Worm (Caenorhabditis elegans) whole organism, mixed stage, embryonic: ENCODE data around the gene let-858.

Source experiments
- lsy-2 ChIP-seq: fragments of 150-350 bp; optimal IDR thresholded peaks from 2 replicates; lab custom pipeline; 2014; ENCODE audit warnings: missing biosample characterization, missing genetic modification characterization
- mab-5 ChIP-seq: fragments of 150-350 bp; optimal IDR thresholded peaks from 2 replicates; lab custom pipeline; 2014; ENCODE audit warnings: missing biosample characterization, missing genetic modification characterization
- nhr-28 ChIP-seq: fragments of 150-350 bp; optimal IDR thresholded peaks from 2 replicates; lab custom pipeline; 2014; ENCODE audit warnings: missing biosample characterization, missing genetic modification characterization
- nhr-76 ChIP-seq: sonication (generic microtip); optimal IDR thresholded peaks from 2 replicates; lab custom pipeline; 2017; ENCODE audit warnings: missing biosample characterization, missing genetic modification characterization
- snpc-4 ChIP-seq: fragments of 150-350 bp; optimal IDR thresholded peaks from 2 replicates; lab custom pipeline; 2014; ENCODE audit warnings: missing biosample characterization, missing genetic modification characterization
- unc-39 ChIP-seq: fragments of 150-350 bp; optimal IDR thresholded peaks from 2 replicates; lab custom pipeline; 2014; ENCODE audit warnings: missing biosample characterization, missing genetic modification characterization

- no peak for TF ChIP-seq nhr-76 (tag; lab: Kevin White, UChicago)
- no peak for TF ChIP-seq mab-5 (tag; lab: Kevin White, UChicago)
- TF ChIP-seq unc-39 (tag; lab: Kevin White, UChicago) = no peak
- TF ChIP-seq nhr-28 = no peak
- no peak for TF ChIP-seq lsy-2 (tag; lab: Kevin White, UChicago)
- no peak for TF ChIP-seq snpc-4 (tag; lab: Kevin White, UChicago)
Observed at ce11 chrII:11010914-11011313, 11.3 kb upstream of the let-858 start.
